Worm (Caenorhabditis elegans): ENCODE results near the gene gst-42.

- TF ChIP-seq madf-10 (tag; optimal IDR thresholded peaks at IDR 0.05) (no peak), egrh-3 (GFP tag; IDR thresholded peaks at IDR 0.05) (no peak), K11D2.4 (GFP tag; IDR thresholded peaks at IDR 0.05) (no peak), zim-3 (tag; optimal IDR thresholded peaks at IDR 0.05) (no peak), pha-4 (tag; optimal IDR thresholded peaks at IDR 0.05) (no peak), egl-44 (GFP tag; IDR thresholded peaks at IDR 0.05) (no peak), snpc-4 (GFP tag; optimal IDR thresholded peaks at IDR 0.05) (no peak), snpc-4 (tag; optimal IDR thresholded peaks at IDR 0.05) (no peak)
Observed at ce11 chrX:11693092-11693491, 34.6 kb downstream of the gst-42 start, which contains the start of gene smcl-1.

Data from whole organism, young adult.